Worm (Caenorhabditis elegans) whole organism, L1 larva: ENCODE results near the gene F08H9.4.
A peak's percentile ranks its signal among the peaks of the same experiment; 100 is the strongest.
"Not testable (repeated sequence)": the region's sequence is repeated elsewhere in the genome, so short reads cannot be mapped to it uniquely, and the experiment has no call there.

Source experiments
- C16A3.4 ChIP-seq: fragments of 150-350 bp; optimal IDR thresholded peaks from 2 replicates; lab custom pipeline; 2014; ENCODE audit warnings: missing biosample characterization, missing genetic modification characterization
- blmp-1 ChIP-seq: fragments of 150-350 bp; optimal IDR thresholded peaks from 2 replicates; lab custom pipeline; 2014; ENCODE audit warnings: missing biosample characterization, missing genetic modification characterization
- ceh-82 ChIP-seq, 3 experiments: fragments of 150-350 bp in 1 of 3; sonication (generic microtip) in 2 of 3; optimal IDR thresholded peaks; 2 replicates each; lab custom pipeline; 2014 to 2017; ENCODE audit warnings: missing biosample characterization in 3 of 3, missing genetic modification characterization in 3 of 3
- dpl-1 ChIP-seq, 3 experiments: fragments of 150-350 bp in 2 of 3; sonication (generic microtip) in 1 of 3; optimal IDR thresholded peaks; 2 replicates each; lab custom pipeline; 2014 to 2017; ENCODE audit warnings: missing biosample characterization in 3 of 3, missing genetic modification characterization in 3 of 3, missing genetic modification reagents in 3 of 3
- efl-1 ChIP-seq, 4 experiments: fragments of 150-350 bp; optimal IDR thresholded peaks in 3 of 4; peaks in 1 of 4; 1 replicate in 1 of 4; 2 replicates in 3 of 4; lab custom pipeline; 2014; ENCODE audit warnings: missing biosample characterization in 2 of 4, missing genetic modification characterization in 2 of 4, missing genetic modification reagents in 2 of 4
- egl-27 ChIP-seq, 2 experiments: fragments of 150-350 bp in 1 of 2; sonication (generic microtip); optimal IDR thresholded peaks; 3 replicates each; lab custom pipeline; 2017 to 2018; ENCODE audit warnings: missing biosample characterization in 2 of 2, missing genetic modification characterization in 2 of 2, missing genetic modification reagents in 2 of 2
- elt-2 ChIP-seq: sonication (generic microtip); optimal IDR thresholded peaks from 2 replicates; lab custom pipeline; 2016; ENCODE audit warnings: missing genetic modification characterization, mild to moderate bottlenecking, inconsistent platforms, missing compliant biosample characterization, missing genetic modification reagents
- elt-3 ChIP-seq, 6 experiments: fragments of 150-350 bp in 1 of 6; sonication (generic microtip); optimal IDR thresholded peaks; 2 replicates each; lab custom pipeline; 2017 to 2018; ENCODE audit warnings: missing biosample characterization in 6 of 6, missing genetic modification characterization in 6 of 6, inconsistent platforms in 1 of 6
- grh-1 ChIP-seq: fragments of 200-800 bp; sonication (Bioruptor generic); IDR thresholded peaks from 2 replicates; pipeline ENCODE4 v1.3.6; 2022; ENCODE audit warnings: missing genetic modification reagents, missing genetic modification characterization, missing compliant biosample characterization
- hlh-4 ChIP-seq: sonication (generic microtip); optimal IDR thresholded peaks from 2 replicates; lab custom pipeline; 2016; ENCODE audit warnings: mild to moderate bottlenecking, missing genetic modification characterization, missing compliant biosample characterization
- hpl-2 ChIP-seq: fragments of 150-350 bp; optimal IDR thresholded peaks from 2 replicates; lab custom pipeline; 2014; ENCODE audit warnings: missing biosample characterization, missing genetic modification reagents, missing genetic modification characterization
- irx-1 ChIP-seq: sonication (generic microtip); optimal IDR thresholded peaks from 2 replicates; lab custom pipeline; 2016; ENCODE audit warnings: missing genetic modification characterization, missing compliant biosample characterization
- lin-14 ChIP-seq: fragments of 200-800 bp; sonication (Bioruptor generic); optimal IDR thresholded peaks from 2 replicates; lab custom pipeline; 2018; ENCODE audit warnings: mild to moderate bottlenecking, missing genetic modification characterization, moderate library complexity, missing compliant biosample characterization
- lin-35 ChIP-seq, 2 experiments: fragments of 150-350 bp; optimal IDR thresholded peaks; 2 replicates each; lab custom pipeline; 2014; ENCODE audit warnings: missing biosample characterization in 2 of 2, missing genetic modification characterization in 2 of 2, missing genetic modification reagents in 2 of 2
- mep-1 ChIP-seq: fragments of 150-350 bp; optimal IDR thresholded peaks from 2 replicates; lab custom pipeline; 2014; ENCODE audit warnings: missing biosample characterization, missing genetic modification characterization
- nhr-19 ChIP-seq: fragments of 200-800 bp; sonication (Bioruptor generic); conservative IDR thresholded peaks from 2 replicates; pipeline ENCODE4 v1.3.6; 2022; ENCODE audit warnings: missing genetic modification characterization, missing compliant biosample characterization
- nhr-20 ChIP-seq: sonication (generic microtip); optimal IDR thresholded peaks from 2 replicates; lab custom pipeline; 2016; ENCODE audit warnings: mild to moderate bottlenecking, missing genetic modification characterization, missing compliant biosample characterization
- nhr-47 ChIP-seq: sonication (generic microtip); optimal IDR thresholded peaks from 2 replicates; lab custom pipeline; 2016; ENCODE audit warnings: mild to moderate bottlenecking, missing genetic modification characterization, moderate library complexity, missing compliant biosample characterization
- nhr-71 ChIP-seq: sonication (generic microtip); optimal IDR thresholded peaks from 2 replicates; lab custom pipeline; 2016; ENCODE audit warnings: mild to moderate bottlenecking, missing genetic modification characterization, moderate library complexity, missing compliant biosample characterization
- nhr-77 ChIP-seq: fragments of 150-350 bp; optimal IDR thresholded peaks from 2 replicates; lab custom pipeline; 2014; ENCODE audit warnings: missing biosample characterization, missing genetic modification characterization
- nhr-85 ChIP-seq: sonication (generic microtip); peaks from one replicate; lab custom pipeline; 2016; ENCODE audit warnings: missing genetic modification characterization, inconsistent platforms, missing compliant biosample characterization
- nhr-90 ChIP-seq: sonication (generic microtip); optimal IDR thresholded peaks from 2 replicates; lab custom pipeline; 2016; ENCODE audit warnings: mild to moderate bottlenecking, missing genetic modification characterization, missing compliant biosample characterization; ENCODE audit not compliant: poor library complexity
- pax-3 ChIP-seq: fragments of 200-800 bp; sonication (Bioruptor generic); optimal IDR thresholded peaks from 2 replicates; lab custom pipeline; 2018; ENCODE audit warnings: mild to moderate bottlenecking, missing genetic modification characterization, moderate library complexity, missing compliant biosample characterization
- rnt-1 ChIP-seq: sonication (generic microtip); optimal IDR thresholded peaks from 2 replicates; lab custom pipeline; 2016; ENCODE audit warnings: mild to moderate bottlenecking, missing genetic modification characterization, moderate library complexity, missing compliant biosample characterization
- skn-1 ChIP-seq: fragments of 150-350 bp; optimal IDR thresholded peaks from 2 replicates; lab custom pipeline; 2014; ENCODE audit warnings: missing biosample characterization, missing genetic modification characterization
- snpc-4 ChIP-seq: fragments of 150-350 bp; optimal IDR thresholded peaks from 2 replicates; lab custom pipeline; 2014; ENCODE audit warnings: missing biosample characterization, missing genetic modification characterization
- snu-23 ChIP-seq: sonication (generic microtip); optimal IDR thresholded peaks from 2 replicates; lab custom pipeline; 2016; ENCODE audit warnings: missing genetic modification characterization, missing compliant biosample characterization
- sptf-1 ChIP-seq: fragments of 150-350 bp; optimal IDR thresholded peaks from 2 replicates; lab custom pipeline; 2014; ENCODE audit warnings: missing biosample characterization, missing genetic modification characterization
- swsn-7 ChIP-seq: sonication (generic microtip); optimal IDR thresholded peaks from 2 replicates; lab custom pipeline; 2016; ENCODE audit warnings: missing genetic modification characterization, missing compliant biosample characterization
- tbx-2 ChIP-seq: sonication (generic microtip); optimal IDR thresholded peaks from 2 replicates; lab custom pipeline; 2016; ENCODE audit warnings: missing genetic modification characterization, missing compliant biosample characterization
- unc-98 ChIP-seq: fragments of 200-800 bp; sonication (Bioruptor generic); IDR thresholded peaks from 2 replicates; pipeline ENCODE4 v1.3.6; 2022; ENCODE audit warnings: missing genetic modification characterization, missing compliant biosample characterization
- zip-4 ChIP-seq: fragments of 200-800 bp; sonication (Bioruptor generic); optimal IDR thresholded peaks from 2 replicates; lab custom pipeline; 2018; ENCODE audit warnings: mild to moderate bottlenecking, missing genetic modification characterization, moderate library complexity, missing compliant biosample characterization

Gene F08H9.4

ce11 chrV:14468196-14468874 is 4.1 kb upstream of the F08H9.4 start, which contains the start of gene srz-97:
Gene srz-97, minus strand, starts transcription at chrV:14468246.
- TF ChIP-seq dpl-1 (GFP tag; optimal IDR thresholded peaks at IDR 0.05; lab: Kevin White, UChicago) (peak in 1 of 3 experiments; percentile 27), egl-27 (tag; optimal IDR thresholded peaks at IDR 0.05; lab: Kevin White, UChicago) (no peak), elt-3 (tag; optimal IDR thresholded peaks at IDR 0.05; lab: Kevin White, UChicago) (no peak), pax-3 (tag; lab: Kevin White, UChicago) (no peak), efl-1 (optimal IDR thresholded peaks at IDR 0.05; lab: Kevin White, UChicago) (peak; percentile 41 to 60), efl-1 (GFP tag; optimal IDR thresholded peaks at IDR 0.05 in 1 of 2; lab: Kevin White, UChicago) (peak in 1 of 2 experiments; percentile 77), ceh-82 (tag; optimal IDR thresholded peaks at IDR 0.05; lab: Kevin White, UChicago) (peak in 1 of 3 experiments; percentile 16), nhr-20 (tag; lab: Kevin White, UChicago) (peak; percentile 69), swsn-7 (tag; lab: Kevin White, UChicago) (peak; percentile 58), elt-2 (tag; lab: Kevin White, UChicago) (peak; percentile 65), nhr-90 (tag; lab: Kevin White, UChicago) (peak; percentile 84), zip-4 (GFP tag; lab: Kevin White, UChicago) (no peak), nhr-85 (tag; lab: Kevin White, UChicago) (peak; percentile 90), lin-14 (GFP tag; lab: Kevin White, UChicago) (peak; percentile 42), hpl-2 (GFP tag; lab: Kevin White, UChicago) (peak; percentile 17), sptf-1 (tag; lab: Kevin White, UChicago) (no peak), snpc-4 (tag; lab: Kevin White, UChicago) (peak; percentile 97), unc-98 (GFP tag; lab: Robert Waterston, UW) (no peak), grh-1 (GFP tag; lab: Robert Waterston, UW) (peak; percentile 65), nhr-77 (peak; percentile 6), hlh-4 (tag; lab: Kevin White, UChicago) (peak; percentile 4), blmp-1 (tag; lab: Kevin White, UChicago) (no peak), lin-35 (GFP tag; optimal IDR thresholded peaks at IDR 0.05; lab: Kevin White, UChicago) (peak in 1 of 2 experiments; percentile 38), nhr-19 (GFP tag; lab: Robert Waterston, UW) (peak; percentile 76), nhr-47 (peak; percentile 73), snu-23 (GFP tag; lab: Kevin White, UChicago) (peak; percentile 66), rnt-1 (peak; percentile 43), nhr-71 (tag; lab: Kevin White, UChicago) (peak; percentile 73), mep-1 (tag; lab: Kevin White, UChicago) (peak; percentile 4)

- TF ChIP-seq elt-2 (tag; lab: Kevin White, UChicago) (peak; percentile 85), nhr-90 (tag; lab: Kevin White, UChicago) (peak; percentile 26), snpc-4 (tag; lab: Kevin White, UChicago) (peak; percentile 86), nhr-71 (tag; lab: Kevin White, UChicago) (peak; percentile 16), efl-1 (GFP tag; optimal IDR thresholded peaks at IDR 0.05 in 1 of 2; lab: Kevin White, UChicago) (peak in 1 of 2 experiments; percentile 84), nhr-20 (tag; lab: Kevin White, UChicago) (peak; percentile 9)
- TF ChIP-seq efl-1 (optimal IDR thresholded peaks at IDR 0.05; lab: Kevin White, UChicago), result not testable (repeated sequence)
Observed at ce11 chrV:14463087-14463486, 1.1 kb downstream of the F08H9.4 start, which contains the start of gene F08H9.3. Gene F08H9.3, minus strand, starts transcription at chrV:14463338.

- TF ChIP-seq tbx-2 (tag; lab: Kevin White, UChicago) (no peak), skn-1 (tag; lab: Kevin White, UChicago) (peak; percentile 1), C16A3.4 (tag; lab: Kevin White, UChicago) (no peak), irx-1 (tag; lab: Kevin White, UChicago) (no peak), nhr-47 (no peak)
Observed at ce11 chrV:14462653-14463052, 1.6 kb downstream of the F08H9.4 start.
